Fruit fly (Drosophila melanogaster): ENCODE measurements around the gene CG31269.
A peak's percentile ranks its signal among the peaks of the same experiment; 100 is the strongest.

Gene CG31269

DNA sequence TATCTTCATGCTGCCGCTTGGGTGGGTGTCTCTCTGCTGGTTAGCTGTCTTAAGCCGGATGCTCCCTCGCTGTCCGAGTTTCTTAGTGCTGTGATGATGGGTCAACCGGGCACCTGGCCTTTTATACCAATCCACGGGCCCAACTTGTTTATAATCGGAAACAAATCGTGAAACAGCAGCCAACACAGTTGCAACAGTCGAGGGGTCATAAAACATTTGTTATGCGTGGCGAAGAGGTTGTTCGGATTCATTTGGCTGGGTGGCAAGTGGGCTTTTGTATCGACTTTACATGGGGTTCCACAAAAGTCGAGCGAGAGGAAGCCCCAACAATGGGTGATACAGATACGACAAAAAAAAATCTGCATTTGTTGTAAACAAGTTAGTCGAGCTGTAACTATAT is 15.4 kb downstream of the CG31269 start, which contains the start of gene TwdlW:
TSS of gene TwdlW (minus strand) at position 101 of the 400 bp plus-strand sequence.
- no peak for TF ChIP-seq CG17801 (GFP tag; optimal IDR thresholded peaks at IDR 0.05; ENCODE audit: partially characterized antibody)

DNA sequence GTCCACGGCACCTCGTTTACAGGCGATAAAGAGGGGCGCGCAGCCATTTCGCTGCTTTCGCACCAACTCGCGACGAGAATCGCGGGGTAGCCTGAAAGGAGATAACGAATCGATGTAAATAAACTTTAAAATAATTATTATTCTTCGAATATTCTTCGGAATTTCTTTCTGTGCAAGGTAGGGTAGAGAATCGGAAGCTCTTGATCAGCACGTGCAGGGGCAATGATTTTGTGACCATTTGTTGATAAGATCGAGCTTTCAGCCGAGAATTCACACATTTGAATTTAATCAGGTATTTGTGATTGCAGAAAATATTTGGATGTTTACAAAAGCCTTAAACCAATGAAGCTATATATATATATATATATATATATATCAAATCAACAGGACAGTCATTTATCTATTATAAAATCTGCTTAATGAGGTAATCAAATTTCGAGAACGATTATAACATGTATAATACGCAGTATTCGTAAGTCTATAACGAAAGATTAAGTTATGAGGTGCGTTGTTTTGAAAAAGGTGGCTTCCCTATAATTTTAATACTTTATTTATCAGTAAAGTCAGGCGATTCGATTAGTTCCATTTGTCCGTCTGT is 20.8 kb downstream of the CG31269 start:
- no peak for TF ChIP-seq CG17801 (GFP tag; optimal IDR thresholded peaks at IDR 0.05; ENCODE audit: partially characterized antibody)

DNA sequence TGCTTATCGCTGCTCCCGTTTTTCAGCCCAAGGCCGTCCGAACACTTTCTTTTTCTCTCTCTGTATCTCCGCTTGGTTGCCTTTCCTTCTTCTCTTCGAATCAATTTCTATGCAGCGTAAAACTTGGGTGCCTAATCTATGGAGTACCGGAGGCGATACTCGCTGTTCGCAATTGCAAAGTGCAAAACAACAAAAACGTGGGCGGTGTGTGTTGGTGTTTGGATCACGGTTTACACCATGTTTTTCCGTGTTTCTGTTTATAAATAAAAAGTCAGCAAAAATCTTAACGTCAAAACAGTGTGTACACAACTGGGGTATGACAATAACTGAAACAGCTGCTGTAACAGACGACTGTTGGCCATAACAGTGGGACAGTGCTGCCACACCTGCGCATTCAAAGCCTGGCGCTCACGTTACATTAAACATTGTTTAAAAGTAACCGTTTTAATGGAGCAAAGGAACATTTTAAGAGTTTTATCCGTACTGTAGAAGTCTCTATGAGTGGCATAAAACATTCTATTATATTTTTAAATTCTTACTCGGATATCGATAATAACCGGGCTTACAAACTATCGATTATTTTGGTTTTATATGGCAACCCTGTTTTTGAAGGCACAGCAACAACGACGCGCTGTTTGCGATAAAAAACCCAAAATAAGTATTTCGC is 22.3 kb downstream of the CG31269 start, which contains the start of the genes m-cup and Det:
TSS of gene m-cup (minus strand) at position 333 of the 667 bp plus-strand sequence.
TSS of gene Det (plus strand) at position 588 of the 667 bp plus-strand sequence.
- peak; percentile 44 for TF ChIP-seq CG17801 (GFP tag; optimal IDR thresholded peaks at IDR 0.05; ENCODE audit: partially characterized antibody)

DNA sequence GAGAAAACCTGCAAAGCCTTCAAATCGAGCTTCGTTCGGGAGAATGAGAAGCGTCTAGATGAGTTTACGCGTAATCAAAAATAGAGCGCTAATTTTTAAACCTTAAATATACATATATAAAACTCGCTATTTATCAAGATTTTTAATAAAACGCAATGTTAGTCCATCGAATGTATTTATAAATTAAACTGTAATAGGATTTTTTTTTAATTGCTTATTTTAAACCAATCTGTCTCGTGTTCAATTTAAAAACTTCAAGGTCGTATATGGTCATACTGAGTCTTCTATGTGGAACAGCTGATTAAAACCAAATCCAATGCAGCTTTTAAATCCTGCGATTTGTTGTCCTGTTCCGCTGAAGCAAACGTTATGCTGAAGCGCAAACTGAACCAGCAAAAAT is 23.4 kb downstream of the CG31269 start, which contains the start of gene Smug:
TSS of gene Smug (plus strand) at position 301 of the 400 bp plus-strand sequence.
- TF ChIP-seq CG17801 (GFP tag; optimal IDR thresholded peaks at IDR 0.05; ENCODE audit: partially characterized antibody): no peak

dm6 chr3R:17151376-17152026 is 24.6 kb downstream of the CG31269 start, which contains the start of gene CG5292:
Gene CG5292 (plus strand): TSS chr3R:17151861.
- TF ChIP-seq CG17801 (GFP tag; optimal IDR thresholded peaks at IDR 0.05; ENCODE audit: partially characterized antibody): peak; percentile 27

All from ovary, adult (tissue).